Worm (Caenorhabditis elegans): ENCODE data around the gene rnf-5.

rnf-5 gene

DNA sequence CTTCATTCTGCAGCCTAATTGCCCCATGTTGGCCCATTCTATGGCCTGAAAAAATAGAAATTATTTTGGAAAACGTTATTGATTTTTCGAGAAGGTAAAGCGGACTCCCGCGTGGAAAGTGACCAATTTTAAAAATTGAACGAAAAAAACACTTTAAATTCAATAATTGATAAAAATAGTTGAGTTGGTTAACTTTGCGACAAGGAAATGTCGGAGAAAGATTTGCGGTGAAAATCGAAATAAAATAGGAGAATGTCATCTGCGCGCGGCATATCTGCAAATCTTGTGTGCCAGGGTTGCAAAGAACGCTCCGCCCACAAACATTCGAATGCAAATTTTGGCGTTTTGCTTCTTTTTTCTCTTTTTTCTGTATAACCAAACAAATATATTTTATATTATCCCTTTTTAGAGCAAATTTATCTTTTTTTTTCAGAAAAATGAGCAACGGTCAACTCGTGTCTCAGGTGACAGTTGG, 4.3 kb upstream of the rnf-5 start, which contains the start of the genes rnf-121 and C16C10.4 (continued):
- peak; percentile 85 for TF ChIP-seq eyg-1 (tag; optimal IDR thresholded peaks at IDR 0.05)
- TF ChIP-seq nhr-11 (tag; optimal IDR thresholded peaks at IDR 0.05), result no peak
- TF ChIP-seq ttx-3 (tag; optimal IDR thresholded peaks at IDR 0.05), result peak; percentile 92
- TF ChIP-seq ceh-19 (GFP tag; optimal IDR thresholded peaks at IDR 0.05), result peak; percentile 92
- TF ChIP-seq pag-3 (tag; optimal IDR thresholded peaks at IDR 0.05; ENCODE audit: borderline replicate concordance), result peak; percentile 37
- TF ChIP-seq mec-3 (tag; optimal IDR thresholded peaks at IDR 0.05; ENCODE audit: borderline replicate concordance), result no peak
- peak; percentile 96 for TF ChIP-seq K09A11.1 (tag; optimal IDR thresholded peaks at IDR 0.05; ENCODE audit: insufficient read depth)
- peak; percentile 85 for TF ChIP-seq zip-5 (tag; optimal IDR thresholded peaks at IDR 0.05)
- peak; percentile 11 for TF ChIP-seq pros-1 (tag; optimal IDR thresholded peaks at IDR 0.05)
- peak; percentile 77 for TF ChIP-seq dmd-4 (tag; optimal IDR thresholded peaks at IDR 0.05; ENCODE audit: borderline replicate concordance)
- TF ChIP-seq ceh-48 (tag; optimal IDR thresholded peaks at IDR 0.05), result peak; percentile 76
- peak; percentile 87 for TF ChIP-seq odd-2 (tag; optimal IDR thresholded peaks at IDR 0.05)
- peak; percentile 89 for TF ChIP-seq ahr-1 (tag; optimal IDR thresholded peaks at IDR 0.05)
- TF ChIP-seq ceh-45 (GFP tag; IDR thresholded peaks at IDR 0.05), result peak; percentile 81; the same call in 1 of the 2 replicates
- peak; percentile 88 for TF ChIP-seq ztf-16 (tag; optimal IDR thresholded peaks at IDR 0.05)
- peak; percentile 23 for TF ChIP-seq hlh-30 (tag; optimal IDR thresholded peaks at IDR 0.05; ENCODE audit: insufficient read depth)
- peak; percentile 94 for TF ChIP-seq hlh-15 (tag; optimal IDR thresholded peaks at IDR 0.05)
- peak; percentile 59 for TF ChIP-seq tbx-7 (tag; optimal IDR thresholded peaks at IDR 0.05)
- peak; percentile 82 for TF ChIP-seq lin-11 (tag; optimal IDR thresholded peaks at IDR 0.05)
- peak; percentile 94 for TF ChIP-seq hlh-8 (tag; optimal IDR thresholded peaks at IDR 0.05)
- TF ChIP-seq pat-9 (tag; optimal IDR thresholded peaks at IDR 0.05), result peak; percentile 90
- peak; percentile 88 for TF ChIP-seq gmeb-2 (tag; optimal IDR thresholded peaks at IDR 0.05)
- peak; percentile 89 for TF ChIP-seq madf-2 (tag; optimal IDR thresholded peaks at IDR 0.05)
- peak; percentile 94 for TF ChIP-seq ref-2 (tag; optimal IDR thresholded peaks at IDR 0.05)
- TF ChIP-seq nfya-1 (tag; optimal IDR thresholded peaks at IDR 0.05), result peak; percentile 92
- peak; percentile 62 for TF ChIP-seq ceh-18 (tag; optimal IDR thresholded peaks at IDR 0.05)
- TF ChIP-seq ceh-6 (GFP tag; optimal IDR thresholded peaks at IDR 0.05), result peak; percentile 85
- peak; percentile 65 for TF ChIP-seq dve-1 (tag; optimal IDR thresholded peaks at IDR 0.05)
- no peak for TF ChIP-seq elt-4 (tag; optimal IDR thresholded peaks at IDR 0.05)
- TF ChIP-seq sox-2 (GFP tag; IDR thresholded peaks at IDR 0.05), result 0 out of 2 replicates have a peak, but pooled peaks have one; percentile 29

ce11 chrIII:4168665-4169064, 2.0 kb upstream of the rnf-5 start, which contains the start of gene ccdc-55:
ccdc-55 (minus strand) TSS chrIII:4168765.
- no peak for TF ChIP-seq ceh-30 (tag; optimal IDR thresholded peaks at IDR 0.05)
- TF ChIP-seq C38D4.7 (GFP tag; optimal IDR thresholded peaks at IDR 0.05), result no peak
- no peak for TF ChIP-seq hlh-8 (tag; optimal IDR thresholded peaks at IDR 0.05)
- no peak for TF ChIP-seq C08G9.2 (tag; optimal IDR thresholded peaks at IDR 0.05)
- TF ChIP-seq nfya-1 (tag; optimal IDR thresholded peaks at IDR 0.05), result no peak
- no peak for TF ChIP-seq ztf-16 (tag; optimal IDR thresholded peaks at IDR 0.05)
- TF ChIP-seq ceh-14 (tag; optimal IDR thresholded peaks at IDR 0.05), result no peak
- TF ChIP-seq ceh-45 (GFP tag; IDR thresholded peaks at IDR 0.05), result no peak
- no peak for TF ChIP-seq pros-1 (tag; optimal IDR thresholded peaks at IDR 0.05)
- TF ChIP-seq pha-4 (tag; optimal IDR thresholded peaks at IDR 0.05), result no peak
- no peak for TF ChIP-seq pat-9 (tag; optimal IDR thresholded peaks at IDR 0.05)
- no peak for TF ChIP-seq ceh-6 (GFP tag; optimal IDR thresholded peaks at IDR 0.05)
- no peak for TF ChIP-seq hlh-13 (GFP tag; optimal IDR thresholded peaks at IDR 0.05)
- no peak for TF ChIP-seq ceh-9 (tag; optimal IDR thresholded peaks at IDR 0.05)
- no peak for TF ChIP-seq nhr-11 (tag; optimal IDR thresholded peaks at IDR 0.05)
- no peak for TF ChIP-seq ceh-18 (tag; optimal IDR thresholded peaks at IDR 0.05)

ce11 chrIII:4164071-4164470, 2.6 kb downstream of the rnf-5 start, which contains the start of gene C16C10.8:
C16C10.8 (minus strand) TSS chrIII:4164171.
- TF ChIP-seq nhr-11 (tag; optimal IDR thresholded peaks at IDR 0.05) (no peak), madf-2 (tag; optimal IDR thresholded peaks at IDR 0.05) (no peak), ref-2 (tag; optimal IDR thresholded peaks at IDR 0.05) (no peak), hlh-30 (tag; optimal IDR thresholded peaks at IDR 0.05; ENCODE audit: insufficient read depth) (no peak), ceh-48 (tag; optimal IDR thresholded peaks at IDR 0.05) (no peak), sox-4 (tag; optimal IDR thresholded peaks at IDR 0.05) (no peak), ceh-19 (GFP tag; optimal IDR thresholded peaks at IDR 0.05) (no peak), lin-11 (tag; optimal IDR thresholded peaks at IDR 0.05) (no peak), T23F11.4 (GFP tag; optimal IDR thresholded peaks at IDR 0.05) (no peak)

Measured in whole organism, late embryonic.